Worm (Caenorhabditis elegans) whole organism, L4 larva: ENCODE results near the gene ZC190.10.

Experiments used
- F44E2.7 ChIP-seq: fragments of 200-800 bp; sonication (Bioruptor generic); IDR thresholded peaks from 2 replicates; pipeline ENCODE4 v2.1.2; 2022; ENCODE audit warnings: missing genetic modification characterization, missing compliant biosample characterization
- F49E8.2 ChIP-seq: sonication (generic microtip); optimal IDR thresholded peaks from 2 replicates; lab custom pipeline; 2016; ENCODE audit warnings: missing compliant biosample characterization, mild to moderate bottlenecking, missing genetic modification characterization, borderline replicate concordance
- R02D3.7 ChIP-seq: fragments of 150-350 bp; sonication (generic microtip); optimal IDR thresholded peaks from 3 replicates; lab custom pipeline; 2014; ENCODE audit warnings: missing biosample characterization, missing genetic modification characterization
- T20F7.1 ChIP-seq: fragments of 200-800 bp; sonication (Bioruptor generic); optimal IDR thresholded peaks from 2 replicates; lab custom pipeline; 2018; ENCODE audit warnings: mild to moderate bottlenecking, missing genetic modification characterization, missing compliant biosample characterization
- Y105C5A.15 ChIP-seq: fragments of 200-800 bp; sonication (Bioruptor generic); IDR thresholded peaks from 2 replicates; pipeline ENCODE4 v1.3.6; 2022; ENCODE audit warnings: missing genetic modification characterization, missing compliant biosample characterization
- Y5F2A.4 ChIP-seq: fragments of 200-800 bp; sonication (Bioruptor generic); optimal IDR thresholded peaks from 2 replicates; lab custom pipeline; 2018; ENCODE audit warnings: mild to moderate bottlenecking, missing genetic modification characterization, missing compliant biosample characterization
- aha-1 ChIP-seq: fragments of 150-350 bp; peaks from one replicate; lab custom pipeline; 2014; ENCODE audit warnings: missing biosample characterization, missing genetic modification characterization
- arid-1 ChIP-seq: fragments of 200-800 bp; sonication (Bioruptor generic); conservative IDR thresholded peaks from 2 replicates; pipeline ENCODE4 v1.3.6; 2022; ENCODE audit warnings: missing genetic modification reagents, missing genetic modification characterization, missing compliant biosample characterization
- ceh-82 ChIP-seq: sonication (generic microtip); optimal IDR thresholded peaks from 2 replicates; lab custom pipeline; 2017; ENCODE audit warnings: missing biosample characterization, missing genetic modification characterization
- cey-2 ChIP-seq: sonication (generic microtip); optimal IDR thresholded peaks from 3 replicates; lab custom pipeline; 2017; ENCODE audit warnings: missing genetic modification characterization, mild to moderate bottlenecking, missing compliant biosample characterization, antibody characterized with exemption, borderline replicate concordance; ENCODE audit not compliant: insufficient read depth
- ctbp-1 ChIP-seq: fragments of 200-800 bp; sonication (Bioruptor generic); IDR thresholded peaks from 2 replicates; pipeline ENCODE4 v1.3.6; 2022; ENCODE audit warnings: missing genetic modification reagents, missing genetic modification characterization, missing compliant biosample characterization
- daf-16 ChIP-seq, 3 experiments: sonication (generic microtip); optimal IDR thresholded peaks; 2 replicates each; lab custom pipeline; 2016 to 2017; ENCODE audit warnings: missing genetic modification characterization in 3 of 3, missing genetic modification reagents in 3 of 3, mild to moderate bottlenecking in 2 of 3, missing compliant biosample characterization in 2 of 3, missing biosample characterization in 1 of 3, moderate library complexity in 1 of 3
- daf-19 ChIP-seq: fragments of 200-800 bp; sonication (Bioruptor generic); conservative IDR thresholded peaks from 2 replicates; pipeline ENCODE4 v1.3.6; 2022; ENCODE audit warnings: missing genetic modification characterization, missing compliant biosample characterization
- daf-8 ChIP-seq: fragments of 200-800 bp; sonication (Bioruptor generic); IDR thresholded peaks from 2 replicates; pipeline ENCODE4 v1.3.6; 2022; ENCODE audit warnings: missing genetic modification characterization, missing compliant biosample characterization
- dmd-9 ChIP-seq: fragments of 200-800 bp; sonication (Bioruptor generic); IDR thresholded peaks from 2 replicates; pipeline ENCODE4 v1.3.6; 2022; ENCODE audit warnings: missing genetic modification reagents, missing genetic modification characterization, missing compliant biosample characterization
- duxl-1 ChIP-seq: sonication (generic microtip); optimal IDR thresholded peaks from 2 replicates; lab custom pipeline; 2016; ENCODE audit warnings: mild to moderate bottlenecking, missing genetic modification characterization, moderate library complexity, missing compliant biosample characterization; ENCODE audit not compliant: poor library complexity
- gei-8 ChIP-seq: fragments of 200-800 bp; sonication (Bioruptor generic); optimal IDR thresholded peaks from 2 replicates; lab custom pipeline; 2018; ENCODE audit warnings: mild to moderate bottlenecking, missing genetic modification characterization, missing compliant biosample characterization
- hlh-11 ChIP-seq: fragments of 200-800 bp; sonication (Bioruptor generic); optimal IDR thresholded peaks from 2 replicates; lab custom pipeline; 2018; ENCODE audit warnings: mild to moderate bottlenecking, missing genetic modification characterization, missing compliant biosample characterization
- hlh-30 ChIP-seq: sonication (generic microtip); optimal IDR thresholded peaks from 2 replicates; lab custom pipeline; 2017; ENCODE audit warnings: antibody characterized with exemption, mild to moderate bottlenecking, missing genetic modification characterization, missing compliant biosample characterization; ENCODE audit not compliant: insufficient read depth
- hmg-1.1 ChIP-seq: fragments of 200-800 bp; sonication (Bioruptor generic); IDR thresholded peaks from 2 replicates; pipeline ENCODE4 v1.3.6; 2022; ENCODE audit warnings: missing genetic modification reagents, missing genetic modification characterization, missing compliant biosample characterization
- lim-7 ChIP-seq: fragments of 200-800 bp; sonication (Bioruptor generic); IDR thresholded peaks from 2 replicates; pipeline ENCODE4 v1.3.6; 2022; ENCODE audit warnings: missing genetic modification characterization, missing compliant biosample characterization
- lin-13 ChIP-seq: fragments of 150-350 bp; optimal IDR thresholded peaks from 2 replicates; lab custom pipeline; 2014; ENCODE audit warnings: missing biosample characterization, missing genetic modification reagents, missing genetic modification characterization
- lin-15B ChIP-seq: fragments of 150-350 bp; sonication (generic microtip); optimal IDR thresholded peaks from 3 replicates; lab custom pipeline; 2014; ENCODE audit warnings: missing biosample characterization, missing genetic modification characterization
- lin-38 ChIP-seq: fragments of 200-800 bp; sonication (Bioruptor generic); IDR thresholded peaks from 2 replicates; pipeline ENCODE4 v1.3.6; 2022; ENCODE audit warnings: missing genetic modification reagents, missing genetic modification characterization, missing compliant biosample characterization
- lin-39 ChIP-seq: fragments of 150-350 bp; optimal IDR thresholded peaks from 2 replicates; lab custom pipeline; 2014; ENCODE audit warnings: missing biosample characterization, missing genetic modification reagents, missing genetic modification characterization
- madf-5 ChIP-seq, 2 experiments: fragments of 200-800 bp; sonication (Bioruptor generic); IDR thresholded peaks; 2 replicates each; pipeline ENCODE4 v1.3.6; 2022; ENCODE audit warnings: missing compliant biosample characterization in 2 of 2, missing genetic modification characterization in 2 of 2
- madf-9 ChIP-seq: fragments of 200-800 bp; sonication (Bioruptor generic); conservative IDR thresholded peaks from 2 replicates; pipeline ENCODE4 v1.3.6; 2022; ENCODE audit warnings: missing genetic modification reagents, missing genetic modification characterization, missing compliant biosample characterization
- mdl-1 ChIP-seq, 2 experiments: fragments of 150-350 bp in 1 of 2; sonication (generic microtip) in 1 of 2; optimal IDR thresholded peaks; 2 replicates each; lab custom pipeline; 2014 to 2017; ENCODE audit warnings: missing biosample characterization in 2 of 2, missing genetic modification characterization in 2 of 2
- mep-1 ChIP-seq: fragments of 150-350 bp; sonication (generic microtip); optimal IDR thresholded peaks from 3 replicates; lab custom pipeline; 2014; ENCODE audit warnings: missing biosample characterization, missing genetic modification characterization
- mxl-2 ChIP-seq: fragments of 200-800 bp; sonication (Bioruptor generic); conservative IDR thresholded peaks from 2 replicates; pipeline ENCODE4 v1.3.6; 2022; ENCODE audit warnings: missing genetic modification reagents, missing genetic modification characterization, missing compliant biosample characterization
- mxl-3 ChIP-seq: fragments of 200-800 bp; sonication (Bioruptor generic); optimal IDR thresholded peaks from 2 replicates; lab custom pipeline; 2018; ENCODE audit warnings: mild to moderate bottlenecking, missing genetic modification characterization, missing compliant biosample characterization
- nhr-10 ChIP-seq: fragments of 150-350 bp; optimal IDR thresholded peaks from 2 replicates; lab custom pipeline; 2014; ENCODE audit warnings: missing biosample characterization, missing genetic modification characterization
- nhr-102 ChIP-seq: sonication (generic microtip); optimal IDR thresholded peaks from 2 replicates; lab custom pipeline; 2016; ENCODE audit warnings: mild to moderate bottlenecking, missing genetic modification characterization, moderate library complexity, missing compliant biosample characterization
- nhr-11 ChIP-seq: fragments of 150-350 bp; optimal IDR thresholded peaks from 2 replicates; lab custom pipeline; 2014; ENCODE audit warnings: missing biosample characterization, missing genetic modification characterization
- nhr-28 ChIP-seq: fragments of 150-350 bp; optimal IDR thresholded peaks from 2 replicates; lab custom pipeline; 2014; ENCODE audit warnings: missing biosample characterization, missing genetic modification characterization
- nhr-42 ChIP-seq: fragments of 200-800 bp; sonication (Bioruptor generic); IDR thresholded peaks from 2 replicates; pipeline ENCODE4 v1.3.6; 2022; ENCODE audit warnings: missing genetic modification characterization, missing compliant biosample characterization
- nhr-48 ChIP-seq: sonication (generic microtip); optimal IDR thresholded peaks from 2 replicates; lab custom pipeline; 2016; ENCODE audit warnings: mild to moderate bottlenecking, missing genetic modification characterization, missing compliant biosample characterization
- php-3 ChIP-seq: fragments of 200-800 bp; sonication (Bioruptor generic); IDR thresholded peaks from 2 replicates; pipeline ENCODE4 v1.3.6; 2022; ENCODE audit warnings: missing genetic modification reagents, missing genetic modification characterization, missing compliant biosample characterization
- rbr-2 ChIP-seq: sonication (generic microtip); optimal IDR thresholded peaks from 2 replicates; lab custom pipeline; 2016; ENCODE audit warnings: missing genotype, missing genetic modification characterization, missing compliant biosample characterization
- sdz-12 ChIP-seq: fragments of 200-800 bp; sonication (Bioruptor generic); optimal IDR thresholded peaks from 2 replicates; lab custom pipeline; 2018; ENCODE audit warnings: mild to moderate bottlenecking, missing genetic modification characterization, missing compliant biosample characterization
- set-16 ChIP-seq: fragments of 200-800 bp; sonication (Bioruptor generic); IDR thresholded peaks from 2 replicates; pipeline ENCODE4 v1.3.6; 2022; ENCODE audit warnings: missing genetic modification reagents, missing genetic modification characterization, missing compliant biosample characterization
- skn-1 ChIP-seq: fragments of 150-350 bp; optimal IDR thresholded peaks from 2 replicates; lab custom pipeline; 2014; ENCODE audit warnings: missing biosample characterization, missing genetic modification characterization
- tra-1 ChIP-seq: fragments of 200-800 bp; sonication (Bioruptor generic); IDR thresholded peaks from 2 replicates; pipeline ENCODE4 v1.3.6; 2022; ENCODE audit warnings: missing genetic modification reagents, missing genetic modification characterization, missing compliant biosample characterization
- zfp-3 ChIP-seq: fragments of 200-800 bp; sonication (Bioruptor generic); conservative IDR thresholded peaks from 2 replicates; pipeline ENCODE4 v1.3.6; 2022; ENCODE audit warnings: missing genetic modification reagents, missing genetic modification characterization, missing compliant biosample characterization
- ztf-7 ChIP-seq: fragments of 150-350 bp; optimal IDR thresholded peaks from 2 replicates; lab custom pipeline; 2014; ENCODE audit warnings: missing biosample characterization, missing genetic modification characterization

Gene ZC190.10

DNA sequence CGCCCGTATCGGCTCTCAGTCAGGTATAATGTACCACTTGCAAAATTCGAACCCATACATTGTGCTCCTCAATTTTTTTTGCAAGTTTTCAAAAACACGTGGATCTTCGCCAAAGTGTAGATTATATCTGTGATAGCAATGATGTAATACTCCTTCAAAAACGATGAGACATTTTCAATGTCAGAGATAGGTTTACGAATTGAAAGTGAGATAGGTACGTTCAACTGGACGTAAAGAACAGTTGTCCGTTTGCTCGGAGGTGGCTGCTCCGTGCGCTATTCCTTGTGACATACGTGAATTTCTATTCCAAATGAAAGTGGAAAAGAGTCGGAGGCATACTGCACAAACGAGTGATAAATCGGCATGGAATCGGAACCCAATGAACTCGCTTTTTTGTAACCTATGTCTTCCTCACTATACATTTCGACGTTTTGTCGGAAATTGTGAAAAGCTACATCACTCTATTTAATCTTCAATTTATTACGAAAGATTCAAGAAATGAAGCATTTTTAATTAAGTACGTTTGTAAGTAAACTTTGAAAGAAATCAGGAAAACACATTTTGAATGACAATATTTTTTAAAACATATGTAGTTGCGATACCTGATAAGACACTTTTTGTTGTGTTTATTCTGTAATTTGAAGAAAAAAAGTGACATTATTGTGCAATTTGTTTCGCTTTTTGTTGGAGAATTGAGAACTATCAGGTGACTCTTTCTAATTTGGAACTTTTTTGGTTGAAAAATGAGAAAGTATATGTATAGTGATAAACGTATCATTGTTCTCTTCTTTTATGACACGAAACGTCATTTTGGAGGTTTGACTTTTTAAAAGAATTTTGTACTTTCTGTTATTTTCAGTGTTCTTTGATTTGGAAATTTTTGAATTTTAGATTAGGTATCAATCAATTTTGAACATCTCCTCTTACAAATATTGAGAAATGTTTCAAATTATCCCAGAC lies 41.4 kb downstream of the ZC190.10 start (continued):
- TF ChIP-seq daf-16 (GFP tag; optimal IDR thresholded peaks at IDR 0.05; lab: Kevin White, UChicago) (peak in 1 of 2 experiments; percentile 31), daf-16 (tag; optimal IDR thresholded peaks at IDR 0.05; lab: Kevin White, UChicago) (peak; percentile 91), daf-19 (GFP tag; lab: Robert Waterston, UW) (no peak), Y105C5A.15 (GFP tag; lab: Robert Waterston, UW) (no peak), Y5F2A.4 (GFP tag; lab: Kevin White, UChicago) (no peak), nhr-10 (tag; lab: Kevin White, UChicago) (peak; percentile 44), lim-7 (no peak), hlh-11 (tag; lab: Kevin White, UChicago) (peak; percentile 10), sdz-12 (GFP tag; lab: Kevin White, UChicago) (no peak)

DNA sequence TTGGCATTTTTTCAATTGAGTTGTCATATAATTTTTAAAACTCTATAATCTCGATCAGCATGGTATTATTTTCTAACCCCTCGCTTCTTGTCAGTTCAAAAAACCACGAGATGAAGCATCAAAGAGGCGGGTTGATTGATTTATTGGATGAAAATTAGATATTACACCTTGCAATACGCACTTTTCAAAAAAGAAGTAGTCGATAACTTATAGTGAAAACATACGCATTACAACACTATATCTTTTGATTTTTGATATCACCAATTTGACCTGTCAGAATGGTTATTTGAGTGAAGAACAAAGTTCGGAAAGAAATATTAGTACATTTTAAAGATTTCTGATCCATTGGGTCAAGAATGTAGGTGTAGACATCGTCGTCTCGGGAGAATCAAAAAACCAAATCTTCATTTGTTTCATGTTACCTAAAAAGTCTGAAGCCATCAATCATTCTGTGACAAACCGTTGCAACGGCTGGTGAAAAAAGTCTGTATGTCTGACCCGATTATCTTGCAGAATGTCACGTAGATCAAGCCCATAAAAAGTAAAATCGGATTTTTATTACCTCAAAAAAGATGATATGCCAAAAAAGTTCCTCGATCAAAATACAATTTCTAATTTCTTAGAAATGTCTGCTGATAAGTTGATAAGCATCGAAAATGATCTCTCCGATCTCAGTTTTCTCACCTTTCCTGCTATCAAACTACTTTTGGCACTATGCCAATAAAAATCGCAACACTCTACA lies 42.9 kb downstream of the ZC190.10 start:
- TF ChIP-seq mep-1 (tag; lab: Kevin White, UChicago), result no peak
- no peak for TF ChIP-seq lin-13
- TF ChIP-seq cey-2 (tag; lab: Kevin White, UChicago), result no peak
- TF ChIP-seq T20F7.1 (GFP tag; lab: Kevin White, UChicago), result no peak
- TF ChIP-seq mdl-1 (tag; optimal IDR thresholded peaks at IDR 0.05; lab: Kevin White, UChicago), result no peak
- no peak for TF ChIP-seq ctbp-1 (GFP tag; lab: Robert Waterston, UW)
- TF ChIP-seq lim-7, result no peak
- TF ChIP-seq hlh-11 (tag; lab: Kevin White, UChicago), result peak; percentile 63
- TF ChIP-seq madf-9 (GFP tag; lab: Robert Waterston, UW), result no peak
- no peak for TF ChIP-seq lin-15B (tag; lab: Kevin White, UChicago)
- no peak for TF ChIP-seq nhr-42 (GFP tag; lab: Robert Waterston, UW)
- TF ChIP-seq dmd-9, result no peak
- no peak for TF ChIP-seq daf-8
- no peak for TF ChIP-seq gei-8 (GFP tag; lab: Kevin White, UChicago)
- no peak for TF ChIP-seq madf-5 (GFP tag; IDR thresholded peaks at IDR 0.05; lab: Robert Waterston, UW)
- peak; percentile 67 for TF ChIP-seq nhr-48 (tag; lab: Kevin White, UChicago)
- no peak for TF ChIP-seq mxl-3 (GFP tag; lab: Kevin White, UChicago)
- no peak for TF ChIP-seq arid-1
- TF ChIP-seq nhr-28 (tag; lab: Kevin White, UChicago), result peak; percentile 61
- TF ChIP-seq hmg-1.1 (GFP tag; lab: Robert Waterston, UW), result 0 out of 2 replicates have a peak, but pooled peaks have one; percentile 13
- no peak for TF ChIP-seq Y5F2A.4 (GFP tag; lab: Kevin White, UChicago)
- TF ChIP-seq tra-1, result peak; percentile 89; the same call in 1 of the 2 replicates
- TF ChIP-seq ztf-7, result no peak
- TF ChIP-seq hlh-30, result peak; percentile 10
- no peak for TF ChIP-seq F49E8.2 (tag; lab: Kevin White, UChicago)
- TF ChIP-seq nhr-102 (tag; lab: Kevin White, UChicago), result no peak
- TF ChIP-seq set-16 (GFP tag; lab: Robert Waterston, UW), result no peak
- no peak for TF ChIP-seq R02D3.7
- peak; percentile 87 for TF ChIP-seq aha-1 (tag; lab: Kevin White, UChicago)
- TF ChIP-seq skn-1, result no peak
- TF ChIP-seq mxl-2 (GFP tag; lab: Robert Waterston, UW), result 0 out of 2 replicates have a peak, but pooled peaks have one; percentile 27
- no peak for TF ChIP-seq F44E2.7 (GFP tag; lab: Robert Waterston, UW)
- no peak for TF ChIP-seq nhr-11
- no peak for TF ChIP-seq lin-38
- TF ChIP-seq duxl-1 (tag; lab: Kevin White, UChicago), result no peak
- TF ChIP-seq rbr-2, result no peak
- no peak for TF ChIP-seq lin-39 (tag; lab: Kevin White, UChicago)
- peak; percentile 88 for TF ChIP-seq php-3
- TF ChIP-seq zfp-3, result no peak
- no peak for TF ChIP-seq ceh-82 (tag; lab: Kevin White, UChicago)
